Worm (Caenorhabditis elegans) whole organism, L3 larva: ENCODE measurements around the gene C01G6.3.

Experiments
- ama-1 ChIP-seq: fragments of 150-350 bp; optimal IDR thresholded peaks from 2 replicates; lab custom pipeline; 2018
- fkh-10 ChIP-seq: sonication (generic microtip); optimal IDR thresholded peaks from 2 replicates; lab custom pipeline; 2017; ENCODE audit warnings: missing biosample characterization, missing genetic modification reagents, missing genetic modification characterization
- unc-39 ChIP-seq: sonication (generic microtip); optimal IDR thresholded peaks from 4 replicates; lab custom pipeline; 2017; ENCODE audit warnings: missing biosample characterization, missing genetic modification characterization
- unc-62 ChIP-seq: fragments of 150-350 bp; sonication (generic microtip); optimal IDR thresholded peaks from 4 replicates; lab custom pipeline; 2014; ENCODE audit warnings: missing biosample characterization, missing genetic modification reagents, missing genetic modification characterization

DNA sequence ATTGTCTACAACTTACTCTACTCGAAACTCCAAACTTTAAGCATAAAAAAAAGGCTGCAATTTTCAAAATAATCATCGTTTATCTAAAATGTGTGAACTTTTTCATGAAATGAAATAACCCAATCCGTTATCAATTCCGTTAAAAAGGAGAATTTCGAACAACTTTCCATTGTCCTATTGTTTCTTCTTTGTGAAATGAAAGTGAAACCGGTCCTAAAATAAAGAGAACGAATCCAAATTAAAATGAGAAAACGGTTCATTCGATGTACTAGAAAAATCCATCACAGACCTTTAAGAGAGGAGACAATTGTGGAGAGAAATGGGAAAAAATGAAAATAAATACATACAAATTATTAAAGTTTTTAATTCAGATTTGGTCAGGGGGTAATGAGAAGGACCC is 26.0 kb downstream of the C01G6.3 start, which contains the start of gene C01G6.9:
- TF ChIP-seq unc-39 (no peak), unc-62 (no peak), ama-1 (lab: Kevin White, UChicago) (no peak), fkh-10 (no peak)
